Worm (Caenorhabditis elegans): ENCODE results near the gene bath-33.

DNA sequence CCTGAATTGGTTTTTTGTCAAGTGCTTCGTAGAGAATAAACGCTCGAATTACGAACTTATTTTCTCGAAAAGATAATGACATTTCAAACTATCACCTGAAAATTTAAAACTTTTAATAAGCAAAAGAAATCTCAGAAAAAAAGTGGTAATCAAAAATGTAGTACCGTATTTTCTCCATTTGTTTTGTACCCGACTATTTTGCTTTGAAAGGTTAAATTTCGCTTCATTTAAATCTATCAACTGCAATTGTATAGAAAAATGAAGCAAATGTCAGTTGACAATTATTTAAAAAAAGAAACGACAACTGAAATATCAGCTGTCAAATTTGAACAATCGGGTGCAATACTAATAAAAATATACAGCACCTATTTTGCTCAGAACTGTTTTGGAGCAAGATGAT is 15.2 kb upstream of the bath-33 start, which contains the start of gene fbxa-158:
- TF ChIP-seq med-1 (GFP tag; optimal IDR thresholded peaks at IDR 0.05; ENCODE audit: insufficient read depth) (no peak), cog-1 (tag; optimal IDR thresholded peaks at IDR 0.05) (no peak), ref-1 (GFP tag; conservative IDR thresholded peaks at IDR 0.05) (no peak), flt-1 (GFP tag; IDR thresholded peaks at IDR 0.05) (no peak), ztf-23 (GFP tag; IDR thresholded peaks at IDR 0.05) (no peak), ztf-29 (GFP tag; IDR thresholded peaks at IDR 0.05) (no peak)

Data from whole organism, midembryonic.